Worm (Caenorhabditis elegans) whole organism, late embryonic: ENCODE measurements around the gene srh-187.

Experiments used
- C08G9.2 ChIP-seq: sonication (generic microtip); optimal IDR thresholded peaks from 2 replicates; lab custom pipeline; 2016; ENCODE audit warnings: mild to moderate bottlenecking, missing genetic modification characterization, moderate library complexity, missing compliant biosample characterization
- C38D4.7 ChIP-seq: fragments of 200-800 bp; sonication (Bioruptor generic); optimal IDR thresholded peaks from 2 replicates; lab custom pipeline; 2018; ENCODE audit warnings: mild to moderate bottlenecking, missing genetic modification characterization, moderate library complexity, missing compliant biosample characterization
- F13H6.1 ChIP-seq: sonication (generic microtip); optimal IDR thresholded peaks from 2 replicates; lab custom pipeline; 2016; ENCODE audit warnings: missing genetic modification characterization, missing compliant biosample characterization
- K02D7.2 ChIP-seq: sonication (generic microtip); optimal IDR thresholded peaks from 2 replicates; lab custom pipeline; 2017; ENCODE audit warnings: mild to moderate bottlenecking, missing genetic modification characterization, missing compliant biosample characterization
- K09A11.1 ChIP-seq: sonication (generic microtip); optimal IDR thresholded peaks from 2 replicates; lab custom pipeline; 2017; ENCODE audit warnings: antibody characterized with exemption, mild to moderate bottlenecking, missing genetic modification characterization, missing compliant biosample characterization; ENCODE audit not compliant: insufficient read depth
- Y22D7AL.16 ChIP-seq: sonication (generic microtip); optimal IDR thresholded peaks from 2 replicates; lab custom pipeline; 2016; ENCODE audit warnings: missing genetic modification characterization, missing compliant biosample characterization
- ahr-1 ChIP-seq: sonication (generic microtip); optimal IDR thresholded peaks from 2 replicates; lab custom pipeline; 2016; ENCODE audit warnings: missing genetic modification characterization, missing compliant biosample characterization
- ama-1 ChIP-seq: fragments of 150-350 bp; optimal IDR thresholded peaks from 2 replicates; lab custom pipeline; 2014
- ceh-14 ChIP-seq: sonication (generic microtip); optimal IDR thresholded peaks from 2 replicates; lab custom pipeline; 2016; ENCODE audit warnings: missing genotype, missing genetic modification characterization, missing compliant biosample characterization
- ceh-19 ChIP-seq: fragments of 200-800 bp; sonication (Bioruptor generic); optimal IDR thresholded peaks from 2 replicates; lab custom pipeline; 2018; ENCODE audit warnings: mild to moderate bottlenecking, missing genetic modification characterization, missing compliant biosample characterization
- ceh-22 ChIP-seq: sonication (generic microtip); optimal IDR thresholded peaks from 2 replicates; lab custom pipeline; 2017; ENCODE audit warnings: missing biosample characterization, missing genetic modification characterization
- ceh-24 ChIP-seq: sonication (generic microtip); optimal IDR thresholded peaks from 2 replicates; lab custom pipeline; 2016; ENCODE audit warnings: mild to moderate bottlenecking, missing genetic modification characterization, missing compliant biosample characterization
- ceh-34 ChIP-seq: sonication (generic microtip); optimal IDR thresholded peaks from 2 replicates; lab custom pipeline; 2016; ENCODE audit warnings: mild to moderate bottlenecking, missing genetic modification characterization, missing compliant biosample characterization
- ceh-48 ChIP-seq: sonication (generic microtip); optimal IDR thresholded peaks from 2 replicates; lab custom pipeline; 2016; ENCODE audit warnings: missing genetic modification characterization, inconsistent platforms, missing compliant biosample characterization
- dmd-4 ChIP-seq: sonication (generic microtip); optimal IDR thresholded peaks from 2 replicates; lab custom pipeline; 2016; ENCODE audit warnings: borderline replicate concordance, missing genetic modification characterization, missing compliant biosample characterization
- dve-1 ChIP-seq: sonication (generic microtip); optimal IDR thresholded peaks from 2 replicates; lab custom pipeline; 2017; ENCODE audit warnings: antibody characterized with exemption, mild to moderate bottlenecking, missing genetic modification characterization, missing compliant biosample characterization
- elt-2 ChIP-seq: sonication (generic microtip); optimal IDR thresholded peaks from 2 replicates; lab custom pipeline; 2016; ENCODE audit warnings: missing genetic modification reagents, missing genetic modification characterization, missing compliant biosample characterization
- elt-4 ChIP-seq: sonication (generic microtip); optimal IDR thresholded peaks from 2 replicates; lab custom pipeline; 2016; ENCODE audit warnings: missing genetic modification characterization, missing compliant biosample characterization
- ets-4 ChIP-seq: sonication (generic microtip); optimal IDR thresholded peaks from 2 replicates; lab custom pipeline; 2016; ENCODE audit warnings: missing genetic modification characterization, missing compliant biosample characterization
- fax-1 ChIP-seq: sonication (generic microtip); optimal IDR thresholded peaks from 2 replicates; lab custom pipeline; 2016; ENCODE audit warnings: missing genotype, missing genetic modification characterization, missing compliant biosample characterization
- fkh-10 ChIP-seq: fragments of 150-350 bp; optimal IDR thresholded peaks from 2 replicates; lab custom pipeline; 2014; ENCODE audit warnings: missing biosample characterization, missing genetic modification reagents, missing genetic modification characterization
- fkh-6 ChIP-seq: sonication (generic microtip); optimal IDR thresholded peaks from 2 replicates; lab custom pipeline; 2016; ENCODE audit warnings: missing genetic modification characterization, missing compliant biosample characterization
- hlh-13 ChIP-seq: fragments of 200-800 bp; sonication (Bioruptor generic); optimal IDR thresholded peaks from 2 replicates; lab custom pipeline; 2018; ENCODE audit warnings: mild to moderate bottlenecking, missing genetic modification characterization, missing compliant biosample characterization
- hlh-15 ChIP-seq: sonication (generic microtip); optimal IDR thresholded peaks from 2 replicates; lab custom pipeline; 2016; ENCODE audit warnings: missing genetic modification characterization, missing compliant biosample characterization
- hlh-30 ChIP-seq: sonication (generic microtip); optimal IDR thresholded peaks from 2 replicates; lab custom pipeline; 2017; ENCODE audit warnings: antibody characterized with exemption, missing genetic modification characterization, missing compliant biosample characterization; ENCODE audit not compliant: insufficient read depth
- hlh-6 ChIP-seq: sonication (generic microtip); optimal IDR thresholded peaks from 2 replicates; lab custom pipeline; 2016; ENCODE audit warnings: missing genotype, missing genetic modification characterization, missing compliant biosample characterization
- lim-6 ChIP-seq: sonication (generic microtip); optimal IDR thresholded peaks from 2 replicates; lab custom pipeline; 2016; ENCODE audit warnings: missing genetic modification characterization, missing compliant biosample characterization
- madf-2 ChIP-seq: sonication (generic microtip); optimal IDR thresholded peaks from 2 replicates; lab custom pipeline; 2017; ENCODE audit warnings: missing genetic modification characterization, missing compliant biosample characterization
- nfya-1 ChIP-seq: sonication (generic microtip); optimal IDR thresholded peaks from 2 replicates; lab custom pipeline; 2017; ENCODE audit warnings: missing genetic modification characterization, mild to moderate bottlenecking, missing compliant biosample characterization, antibody characterized with exemption, moderate library complexity
- nhr-11 ChIP-seq: fragments of 150-350 bp; optimal IDR thresholded peaks from 2 replicates; lab custom pipeline; 2014; ENCODE audit warnings: missing biosample characterization, missing genetic modification characterization
- nhr-232 ChIP-seq: sonication (generic microtip); optimal IDR thresholded peaks from 2 replicates; lab custom pipeline; 2016; ENCODE audit warnings: missing genetic modification characterization, missing compliant biosample characterization
- npax-4 ChIP-seq: sonication (generic microtip); optimal IDR thresholded peaks from 2 replicates; lab custom pipeline; 2016; ENCODE audit warnings: missing genetic modification characterization, missing compliant biosample characterization
- odd-2 ChIP-seq: sonication (generic microtip); optimal IDR thresholded peaks from 2 replicates; lab custom pipeline; 2017; ENCODE audit warnings: antibody characterized with exemption, mild to moderate bottlenecking, missing genetic modification characterization, missing compliant biosample characterization
- pag-3 ChIP-seq: sonication (generic microtip); optimal IDR thresholded peaks from 2 replicates; lab custom pipeline; 2016; ENCODE audit warnings: missing compliant biosample characterization, missing genetic modification characterization, borderline replicate concordance
- pat-9 ChIP-seq: fragments of 200-800 bp; sonication (Bioruptor generic); optimal IDR thresholded peaks from 2 replicates; lab custom pipeline; 2018; ENCODE audit warnings: mild to moderate bottlenecking, missing genetic modification characterization, moderate library complexity, missing compliant biosample characterization
- pha-2 ChIP-seq: sonication (generic microtip); optimal IDR thresholded peaks from 2 replicates; lab custom pipeline; 2017; ENCODE audit warnings: mild to moderate bottlenecking, missing genetic modification characterization, missing compliant biosample characterization
- pha-4 ChIP-seq: fragments of 150-350 bp; optimal IDR thresholded peaks from 2 replicates; lab custom pipeline; 2018; ENCODE audit warnings: missing biosample characterization, missing genetic modification reagents, missing genetic modification characterization
- pqm-1 ChIP-seq: sonication (generic microtip); optimal IDR thresholded peaks from 2 replicates; lab custom pipeline; 2016; ENCODE audit warnings: missing genetic modification characterization, missing compliant biosample characterization
- pros-1 ChIP-seq: fragments of 150-350 bp; optimal IDR thresholded peaks from 2 replicates; lab custom pipeline; 2014; ENCODE audit warnings: missing biosample characterization, missing genetic modification reagents, missing genetic modification characterization
- rnt-1 ChIP-seq: sonication (generic microtip); optimal IDR thresholded peaks from 2 replicates; lab custom pipeline; 2016; ENCODE audit warnings: missing genetic modification characterization, missing compliant biosample characterization
- sox-2 ChIP-seq: fragments of 200-800 bp; sonication (Bioruptor generic); IDR thresholded peaks from 2 replicates; pipeline ENCODE4 v1.3.6; 2022; ENCODE audit warnings: missing genetic modification reagents, missing genetic modification characterization, missing compliant biosample characterization
- tbx-2 ChIP-seq: sonication (generic microtip); optimal IDR thresholded peaks from 2 replicates; lab custom pipeline; 2016; ENCODE audit warnings: missing genetic modification characterization, missing compliant biosample characterization
- tbx-7 ChIP-seq: sonication (generic microtip); optimal IDR thresholded peaks from 2 replicates; lab custom pipeline; 2016; ENCODE audit warnings: missing genotype, missing genetic modification characterization, missing compliant biosample characterization
- unc-3 ChIP-seq, 2 experiments: fragments of 200-800 bp in 1 of 2; sonication (Bioruptor generic) in 1 of 2; sonication (generic microtip) in 1 of 2; conservative IDR thresholded peaks in 1 of 2; optimal IDR thresholded peaks in 1 of 2; 2 replicates each; pipeline versions ENCODE4 v1.3.6 to Lab custom; 2016 to 2022; ENCODE audit warnings: missing compliant biosample characterization in 2 of 2, missing genetic modification characterization in 2 of 2, missing genetic modification reagents in 1 of 2
- unc-42 ChIP-seq: sonication (generic microtip); optimal IDR thresholded peaks from 2 replicates; lab custom pipeline; 2016; ENCODE audit warnings: missing genotype, missing genetic modification characterization, missing compliant biosample characterization
- unc-55 ChIP-seq: sonication (generic microtip); optimal IDR thresholded peaks from 2 replicates; lab custom pipeline; 2017; ENCODE audit warnings: missing biosample characterization, missing genetic modification reagents, missing genetic modification characterization

The srh-187 gene

ce11 chrV:7374090-7374489 is 34.4 kb upstream of the srh-187 start, which contains the start of gene srx-56:
Gene srx-56 (plus strand): TSS chrV:7374390.
- no peak for TF ChIP-seq hlh-6 (tag; lab: Kevin White, UChicago)
- TF ChIP-seq ceh-34 (tag; lab: Kevin White, UChicago): no peak
- TF ChIP-seq odd-2: no peak
- no peak for TF ChIP-seq ceh-14
- no peak for TF ChIP-seq dve-1 (tag; lab: Kevin White, UChicago)
- TF ChIP-seq pqm-1 (tag; lab: Kevin White, UChicago): no peak
- no peak for TF ChIP-seq K09A11.1 (tag; lab: Kevin White, UChicago)
- no peak for TF ChIP-seq fkh-10 (GFP tag; lab: Kevin White, UChicago)
- no peak for TF ChIP-seq tbx-2 (tag; lab: Kevin White, UChicago)
- TF ChIP-seq hlh-15: no peak
- no peak for TF ChIP-seq hlh-13 (GFP tag; lab: Kevin White, UChicago)
- TF ChIP-seq sox-2 (GFP tag; lab: Robert Waterston, UW): no peak
- TF ChIP-seq ceh-24 (tag; lab: Kevin White, UChicago): no peak
- TF ChIP-seq elt-4 (tag; lab: Kevin White, UChicago): no peak
- TF ChIP-seq pros-1 (tag; lab: Kevin White, UChicago): no peak
- TF ChIP-seq ceh-19 (GFP tag; lab: Kevin White, UChicago): no peak
- TF ChIP-seq C08G9.2 (tag; lab: Kevin White, UChicago): no peak
- no peak for TF ChIP-seq unc-55

- TF ChIP-seq pag-3 (tag; lab: Kevin White, UChicago) (no peak), unc-42 (tag; lab: Kevin White, UChicago) (no peak), ahr-1 (no peak), madf-2 (tag; lab: Kevin White, UChicago) (no peak), pat-9 (tag; lab: Kevin White, UChicago) (no peak), pha-4 (tag; lab: Kevin White, UChicago) (no peak)
Observed at ce11 chrV:7369578-7369977, 29.8 kb upstream of the srh-187 start, which contains the start of gene srj-14. Gene srj-14 (plus strand): TSS chrV:7369708.

- no peak for TF ChIP-seq F13H6.1 (tag; lab: Kevin White, UChicago)
- no peak for TF ChIP-seq tbx-7 (tag; lab: Kevin White, UChicago)
- TF ChIP-seq elt-2: no peak
- TF ChIP-seq C38D4.7: no peak
- TF ChIP-seq fkh-6 (tag; lab: Kevin White, UChicago): no peak
- TF ChIP-seq ceh-48 (tag; lab: Kevin White, UChicago): no peak
- TF ChIP-seq K02D7.2 (tag; lab: Kevin White, UChicago): no peak
- no peak for TF ChIP-seq fax-1
- TF ChIP-seq nhr-232 (tag; lab: Kevin White, UChicago): no peak
Observed at ce11 chrV:7364951-7365350, 25.2 kb upstream of the srh-187 start, which contains the start of gene exc-13. Gene exc-13 (plus strand): TSS chrV:7365251.

- TF ChIP-seq elt-2: peak; percentile 64
- TF ChIP-seq nfya-1 (tag; lab: Kevin White, UChicago): no peak
Observed at ce11 chrV:7364059-7364458, 24.3 kb upstream of the srh-187 start, which contains the start of gene cyp-35A2. Gene cyp-35A2 (minus strand): TSS chrV:7364182.

- TF ChIP-seq ets-4 (no peak), rnt-1 (tag; lab: Kevin White, UChicago) (no peak), nhr-11 (tag; lab: Kevin White, UChicago) (no peak), pqm-1 (tag; lab: Kevin White, UChicago) (no peak), elt-4 (tag; lab: Kevin White, UChicago) (no peak), Y22D7AL.16 (tag; lab: Kevin White, UChicago) (no peak), lim-6 (tag; lab: Kevin White, UChicago) (no peak), K02D7.2 (tag; lab: Kevin White, UChicago) (no peak), sox-2 (GFP tag; lab: Robert Waterston, UW) (no peak), hlh-30 (no peak), C38D4.7 (no peak), npax-4 (tag; lab: Kevin White, UChicago) (no peak), ceh-22 (tag; lab: Kevin White, UChicago) (no peak), dmd-4 (no peak), odd-2 (no peak), ama-1 (lab: Kevin White, UChicago) (no peak), unc-3 (GFP tag; conservative IDR thresholded peaks at IDR 0.05; lab: Robert Waterston, UW) (no peak), unc-3 (tag; optimal IDR thresholded peaks at IDR 0.05; lab: Kevin White, UChicago) (no peak), pha-2 (tag; lab: Kevin White, UChicago) (no peak)
Observed at ce11 chrV:7361673-7362072, 21.9 kb upstream of the srh-187 start, which contains the start of gene cyp-35A1. Gene cyp-35A1 (minus strand): TSS chrV:7361773.
